Fruit fly (Drosophila melanogaster) whole organism, embryonic: ENCODE data around the gene CG33631.

Source experiments
- CG10147 ChIP-seq: fragments of 200-800 bp; sonication (Bioruptor generic); optimal IDR thresholded peaks from 2 replicates; lab custom pipeline; 2019; ENCODE audit warnings: missing biosample characterization, mild to moderate bottlenecking, missing genetic modification characterization, moderate library complexity
- CG1024 ChIP-seq: fragments of 200-800 bp; sonication (Bioruptor generic); IDR thresholded peaks from 2 replicates; pipeline ENCODE4 v1.3.6; 2022; ENCODE audit warnings: missing biosample characterization, missing genetic modification characterization
- CG10366 ChIP-seq: fragments of 200-800 bp; sonication (Bioruptor generic); IDR thresholded peaks from 2 replicates; pipeline ENCODE4 v1.3.6; 2022; ENCODE audit warnings: missing biosample characterization, missing genetic modification characterization
- CG10959 ChIP-seq: fragments of 200-800 bp; sonication (Bioruptor generic); IDR thresholded peaks from 2 replicates; pipeline ENCODE4 v1.3.6; 2022; ENCODE audit warnings: missing biosample characterization, missing genetic modification characterization
- CG11398 ChIP-seq: fragments of 200-800 bp; sonication (Bioruptor generic); optimal IDR thresholded peaks from 2 replicates; lab custom pipeline; 2016; ENCODE audit warnings: missing biosample characterization, missing genetic modification characterization
- CG12219 ChIP-seq: fragments of 200-800 bp; sonication (Bioruptor generic); optimal IDR thresholded peaks from 3 replicates; lab custom pipeline; 2018; ENCODE audit warnings: missing biosample characterization, mild to moderate bottlenecking, missing genetic modification characterization
- CG15601 ChIP-seq: fragments of 200-800 bp; sonication (Bioruptor generic); optimal IDR thresholded peaks from 3 replicates; lab custom pipeline; 2019; ENCODE audit warnings: missing biosample characterization, mild to moderate bottlenecking, missing genetic modification characterization, moderate library complexity
- CG17359 ChIP-seq: fragments of 200-800 bp; sonication (Bioruptor generic); optimal IDR thresholded peaks from 3 replicates; lab custom pipeline; 2018; ENCODE audit warnings: missing biosample characterization, mild to moderate bottlenecking, missing genetic modification characterization, moderate library complexity
- CG18262 ChIP-seq: fragments of 200-800 bp; optimal IDR thresholded peaks from 3 replicates; lab custom pipeline; 2019; ENCODE audit warnings: missing biosample characterization, mild to moderate bottlenecking, missing genetic modification characterization, moderate library complexity
- CG18599 ChIP-seq: fragments of 200-800 bp; sonication (Bioruptor generic); optimal IDR thresholded peaks from 3 replicates; lab custom pipeline; 2017; ENCODE audit warnings: missing biosample characterization, missing genetic modification characterization, mild to moderate bottlenecking, moderate library complexity, missing genetic modification reagents
- CG18619 ChIP-seq: fragments of 200-800 bp; sonication (Bioruptor generic); optimal IDR thresholded peaks from 3 replicates; lab custom pipeline; 2017; ENCODE audit warnings: missing biosample characterization, mild to moderate bottlenecking, missing genetic modification characterization
- CG2678 ChIP-seq: fragments of 200-800 bp; sonication (Bioruptor generic); optimal IDR thresholded peaks from 3 replicates; lab custom pipeline; 2019; ENCODE audit warnings: missing biosample characterization, mild to moderate bottlenecking, missing genetic modification characterization, moderate library complexity
- CG2712 ChIP-seq: fragments of 200-800 bp; optimal IDR thresholded peaks from 3 replicates; lab custom pipeline; 2019; ENCODE audit warnings: missing biosample characterization, mild to moderate bottlenecking, missing genetic modification characterization, moderate library complexity
- CG31224 ChIP-seq: fragments of 200-800 bp; sonication (Bioruptor generic); IDR thresholded peaks from 2 replicates; pipeline ENCODE4 v1.3.6; 2022; ENCODE audit warnings: missing biosample characterization, missing genetic modification characterization
- CG3163 ChIP-seq: fragments of 200-800 bp; sonication (Bioruptor generic); optimal IDR thresholded peaks from 3 replicates; lab custom pipeline; 2016; ENCODE audit warnings: missing biosample characterization, missing genetic modification characterization
- CG4707 ChIP-seq: fragments of 200-800 bp; sonication (Bioruptor generic); optimal IDR thresholded peaks from 2 replicates; lab custom pipeline; 2018; ENCODE audit warnings: missing biosample characterization, mild to moderate bottlenecking, missing genetic modification characterization, moderate library complexity
- CG6272 ChIP-seq: fragments of 200-800 bp; sonication (Bioruptor generic); IDR thresholded peaks from 2 replicates; pipeline ENCODE4 v1.3.6; 2022; ENCODE audit warnings: missing biosample characterization, missing genetic modification characterization
- CG6654 ChIP-seq: fragments of 200-800 bp; sonication (Bioruptor generic); optimal IDR thresholded peaks from 2 replicates; lab custom pipeline; 2017; ENCODE audit warnings: missing biosample characterization, mild to moderate bottlenecking, missing genetic modification characterization
- CG8089 ChIP-seq: fragments of 200-800 bp; sonication (Bioruptor generic); optimal IDR thresholded peaks from 3 replicates; lab custom pipeline; 2016; ENCODE audit warnings: missing biosample characterization, missing genetic modification characterization
- D19B ChIP-seq: fragments of 200-800 bp; sonication (Bioruptor generic); optimal IDR thresholded peaks from 2 replicates; lab custom pipeline; 2017; ENCODE audit warnings: missing biosample characterization, mild to moderate bottlenecking, missing genetic modification characterization
- Deaf1 ChIP-seq: fragments of 200-800 bp; optimal IDR thresholded peaks from 3 replicates; lab custom pipeline; 2019; ENCODE audit warnings: missing biosample characterization, mild to moderate bottlenecking, missing genetic modification characterization, moderate library complexity
- Fer1 ChIP-seq: fragments of 200-800 bp; sonication (Bioruptor generic); optimal IDR thresholded peaks from 2 replicates; lab custom pipeline; 2017; ENCODE audit warnings: missing biosample characterization, mild to moderate bottlenecking, missing genetic modification characterization
- Gsc ChIP-seq: fragments of 200-800 bp; sonication (Bioruptor generic); IDR thresholded peaks from 2 replicates; pipeline ENCODE4 v1.3.6; 2022; ENCODE audit warnings: missing biosample characterization, missing genetic modification characterization
- Lhr ChIP-seq: fragments of 200-800 bp; sonication (Bioruptor generic); optimal IDR thresholded peaks from 3 replicates; lab custom pipeline; 2017; ENCODE audit warnings: mild to moderate bottlenecking, missing biosample characterization, missing genetic modification reagents, missing genetic modification characterization
- Nf-YC ChIP-seq: fragments of 200-800 bp; optimal IDR thresholded peaks from 3 replicates; lab custom pipeline; 2019; ENCODE audit warnings: missing biosample characterization, mild to moderate bottlenecking, missing genetic modification characterization, moderate library complexity
- Oli ChIP-seq: fragments of 200-800 bp; sonication (Bioruptor generic); optimal IDR thresholded peaks from 2 replicates; lab custom pipeline; 2018; ENCODE audit warnings: missing biosample characterization, mild to moderate bottlenecking, missing genetic modification characterization, moderate library complexity
- Ptx1 ChIP-seq: fragments of 200-800 bp; sonication (Bioruptor generic); IDR thresholded peaks from 2 replicates; pipeline ENCODE4 v1.3.6; 2022; ENCODE audit warnings: missing biosample characterization, missing genetic modification characterization
- Trl ChIP-seq, 3 experiments: fragments of >200 bp in 2 of 3; fragments of 200-800 bp in 1 of 3; sonication (Bioruptor generic) in 1 of 3; optimal IDR thresholded peaks; 2 replicates in 1 of 3; 3 replicates in 2 of 3; lab custom pipeline; 2016 to 2017; ENCODE audit warnings: missing biosample characterization in 1 of 3, missing genetic modification characterization in 1 of 3
- az2 ChIP-seq: fragments of 200-800 bp; sonication (Bioruptor generic); optimal IDR thresholded peaks from 3 replicates; lab custom pipeline; 2016; ENCODE audit warnings: missing biosample characterization, missing genetic modification characterization
- fd3F ChIP-seq: fragments of 200-800 bp; sonication (Bioruptor generic); optimal IDR thresholded peaks from 2 replicates; lab custom pipeline; 2018; ENCODE audit warnings: missing biosample characterization, mild to moderate bottlenecking, missing genetic modification characterization, moderate library complexity
- grau ChIP-seq: fragments of 200-800 bp; optimal IDR thresholded peaks from 3 replicates; lab custom pipeline; 2019; ENCODE audit warnings: missing biosample characterization, mild to moderate bottlenecking, missing genetic modification characterization, moderate library complexity
- insv ChIP-seq, 2 experiments: fragments of 200-800 bp; sonication (Bioruptor generic); optimal IDR thresholded peaks; 3 replicates each; lab custom pipeline; 2016 to 2018; ENCODE audit warnings: missing biosample characterization in 2 of 2, missing genetic modification characterization in 2 of 2
- jing ChIP-seq: fragments of 200-800 bp; sonication (Bioruptor generic); optimal IDR thresholded peaks from 2 replicates; lab custom pipeline; 2018; ENCODE audit warnings: missing biosample characterization, mild to moderate bottlenecking, missing genetic modification characterization
- kah ChIP-seq: fragments of 200-800 bp; sonication (Bioruptor generic); optimal IDR thresholded peaks from 2 replicates; lab custom pipeline; 2018; ENCODE audit warnings: missing biosample characterization, mild to moderate bottlenecking, missing genetic modification characterization
- klu ChIP-seq: fragments of 200-800 bp; sonication (Bioruptor generic); IDR thresholded peaks from 2 replicates; pipeline ENCODE4 v1.3.6; 2022; ENCODE audit warnings: missing biosample characterization, missing genetic modification characterization
- mam ChIP-seq: fragments of 200-800 bp; sonication (Bioruptor generic); optimal IDR thresholded peaks from 3 replicates; lab custom pipeline; 2016; ENCODE audit warnings: missing biosample characterization, missing genetic modification characterization
- pfk ChIP-seq: fragments of 200-800 bp; sonication (Bioruptor generic); optimal IDR thresholded peaks from 2 replicates; lab custom pipeline; 2018; ENCODE audit warnings: missing biosample characterization, mild to moderate bottlenecking, missing genetic modification characterization, moderate library complexity
- pho ChIP-seq: fragments of 200-800 bp; sonication (Bioruptor generic); optimal IDR thresholded peaks from 2 replicates; lab custom pipeline; 2016; ENCODE audit warnings: missing biosample characterization, missing genetic modification characterization
- prd ChIP-seq, 3 experiments: fragments of >200 bp in 2 of 3; fragments of 200-800 bp in 1 of 3; sonication (Bioruptor generic) in 1 of 3; optimal IDR thresholded peaks in 2 of 3; IDR thresholded peaks in 1 of 3; 2 replicates in 2 of 3; 3 replicates in 1 of 3; pipeline versions ENCODE4 v1.3.6 to Lab custom; 2017 to 2022; ENCODE audit warnings: missing biosample characterization in 1 of 3, missing genetic modification characterization in 1 of 3
- repo ChIP-seq: fragments of 200-800 bp; sonication (Bioruptor generic); optimal IDR thresholded peaks from 2 replicates; lab custom pipeline; 2016; ENCODE audit warnings: missing biosample characterization, missing genetic modification characterization
- scrt ChIP-seq: fragments of 200-800 bp; sonication (Bioruptor generic); optimal IDR thresholded peaks from 2 replicates; lab custom pipeline; 2018; ENCODE audit warnings: missing biosample characterization, mild to moderate bottlenecking, missing genetic modification characterization, moderate library complexity
- sd ChIP-seq: fragments of 200-800 bp; sonication (Bioruptor generic); optimal IDR thresholded peaks from 3 replicates; lab custom pipeline; 2018; ENCODE audit warnings: missing biosample characterization, mild to moderate bottlenecking, missing genetic modification characterization, moderate library complexity
- slou ChIP-seq: fragments of 200-800 bp; sonication (Bioruptor generic); optimal IDR thresholded peaks from 3 replicates; lab custom pipeline; 2016; ENCODE audit warnings: missing biosample characterization, missing genetic modification characterization
- sr ChIP-seq: fragments of 200-800 bp; sonication (Bioruptor generic); IDR thresholded peaks from 3 replicates; pipeline ENCODE4 v1.3.6; 2022; ENCODE audit warnings: missing biosample characterization, missing genetic modification characterization
- tgo ChIP-seq: fragments of 200-800 bp; sonication (Bioruptor generic); IDR thresholded peaks from 3 replicates; pipeline ENCODE4 v1.3.6; 2022; ENCODE audit warnings: missing biosample characterization, missing genetic modification characterization
- tna ChIP-seq: fragments of 200-800 bp; sonication (Bioruptor generic); IDR thresholded peaks from 2 replicates; pipeline ENCODE4 v1.3.6; 2022; ENCODE audit warnings: missing biosample characterization, missing genetic modification characterization; ENCODE audit not compliant: partially characterized antibody
- tx ChIP-seq: fragments of 200-800 bp; sonication (Bioruptor generic); optimal IDR thresholded peaks from 2 replicates; lab custom pipeline; 2016; ENCODE audit warnings: missing biosample characterization, missing genetic modification characterization
- vfl ChIP-seq: fragments of 200-800 bp; sonication (Bioruptor generic); optimal IDR thresholded peaks from 2 replicates; lab custom pipeline; 2016; ENCODE audit warnings: missing biosample characterization, missing genetic modification characterization
- zen2 ChIP-seq: fragments of 200-800 bp; sonication (Bioruptor generic); IDR thresholded peaks from 3 replicates; pipeline ENCODE4 v1.3.6; 2022; ENCODE audit warnings: missing biosample characterization, missing genetic modification characterization; ENCODE audit not compliant: partially characterized antibody

CG33631 gene

dm6 chr3R:10032951-10033720 is 30.7 kb upstream of the CG33631 start (continued):
- TF ChIP-seq CG15601 (tag; lab: Kevin White, UChicago): peak; percentile 1
- TF ChIP-seq CG6272 (GFP tag; lab: Robert Waterston, UW): no peak
- TF ChIP-seq CG10147 (GFP tag; lab: Kevin White, UChicago): no peak
- TF ChIP-seq CG31224 (GFP tag; lab: Robert Waterston, UW): no peak
- peak; percentile 15 for TF ChIP-seq sd (tag; lab: Kevin White, UChicago)
- TF ChIP-seq vfl (GFP tag; lab: Kevin White, UChicago): no peak
- TF ChIP-seq tgo (GFP tag; lab: Robert Waterston, UW): no peak
- TF ChIP-seq CG10366 (GFP tag; lab: Robert Waterston, UW): no peak
- TF ChIP-seq grau (tag; lab: Kevin White, UChicago): peak; percentile 19
- no peak for TF ChIP-seq az2
- no peak for TF ChIP-seq Gsc (GFP tag; lab: Robert Waterston, UW)
- TF ChIP-seq CG18599 (GFP tag; lab: Kevin White, UChicago): peak; percentile 22
- no peak for TF ChIP-seq jing (GFP tag; lab: Kevin White, UChicago)
- no peak for TF ChIP-seq CG10959 (GFP tag; lab: Robert Waterston, UW)
- no peak for TF ChIP-seq Nf-YC (tag; lab: Kevin White, UChicago)
- TF ChIP-seq sr (GFP tag; lab: Robert Waterston, UW): no peak
- TF ChIP-seq CG12219 (GFP tag; lab: Kevin White, UChicago): no peak
- TF ChIP-seq CG18262 (tag; lab: Kevin White, UChicago): peak; percentile 31
- TF ChIP-seq tx (GFP tag; lab: Kevin White, UChicago): no peak
- peak; percentile 22 for TF ChIP-seq CG2712
- TF ChIP-seq Deaf1 (tag; lab: Kevin White, UChicago): no peak
- no peak for TF ChIP-seq CG6654
- no peak for TF ChIP-seq CG8089 (GFP tag; lab: Kevin White, UChicago)
- no peak for TF ChIP-seq repo (GFP tag; lab: Kevin White, UChicago)
- no peak for TF ChIP-seq CG3163 (GFP tag; lab: Kevin White, UChicago)
- no peak for TF ChIP-seq insv (GFP tag; optimal IDR thresholded peaks at IDR 0.05; lab: Kevin White, UChicago)
- TF ChIP-seq tna (GFP tag; lab: Robert Waterston, UW): no peak
- no peak for TF ChIP-seq Lhr (GFP tag; lab: Kevin White, UChicago)
- TF ChIP-seq slou: no peak
- TF ChIP-seq CG11398: no peak
- TF ChIP-seq CG18619 (GFP tag; lab: Kevin White, UChicago): peak; percentile 2
- TF ChIP-seq CG4707 (GFP tag; lab: Kevin White, UChicago): no peak
- no peak for TF ChIP-seq Ptx1
- TF ChIP-seq pfk (GFP tag; lab: Kevin White, UChicago): no peak
- TF ChIP-seq Fer1: no peak
- peak; percentile 58 for TF ChIP-seq CG2678 (tag; lab: Kevin White, UChicago)
- TF ChIP-seq CG17359 (tag; lab: Kevin White, UChicago): peak; percentile 40
- TF ChIP-seq mam (GFP tag; lab: Kevin White, UChicago): no peak
- no peak for TF ChIP-seq zen2 (GFP tag; lab: Robert Waterston, UW)
- TF ChIP-seq Trl (optimal IDR thresholded peaks at IDR 0.05; lab: Kevin White, UChicago): no peak
- no peak for TF ChIP-seq Trl (GFP tag; optimal IDR thresholded peaks at IDR 0.05; lab: Kevin White, UChicago)
- TF ChIP-seq CG1024 (GFP tag; lab: Robert Waterston, UW): no peak
- no peak for TF ChIP-seq fd3F (GFP tag; lab: Kevin White, UChicago)
- peak; percentile 17 for TF ChIP-seq Oli (tag; lab: Kevin White, UChicago)
- no peak for TF ChIP-seq prd (optimal IDR thresholded peaks at IDR 0.05; lab: Kevin White, UChicago)
- TF ChIP-seq prd (GFP tag; IDR thresholded peaks at IDR 0.05; lab: Robert Waterston, UW): peak; percentile 25; the same call in 1 of the 3 replicates
- TF ChIP-seq pho (GFP tag; lab: Kevin White, UChicago): no peak
- TF ChIP-seq D19B (GFP tag; lab: Kevin White, UChicago): no peak
- peak; percentile 53 for TF ChIP-seq scrt (GFP tag; lab: Kevin White, UChicago)
- TF ChIP-seq kah: no peak
- no peak for TF ChIP-seq klu (GFP tag; lab: Robert Waterston, UW)
